Worm (Caenorhabditis elegans) whole organism, late embryonic: ENCODE measurements around the gene ZK512.4.
A peak's percentile ranks its signal among the peaks of the same experiment; 100 is the strongest.

Experiments
- C08G9.2 ChIP-seq: sonication (generic microtip); optimal IDR thresholded peaks from 2 replicates; lab custom pipeline; 2016; ENCODE audit warnings: mild to moderate bottlenecking, missing genetic modification characterization, moderate library complexity, missing compliant biosample characterization
- C38D4.7 ChIP-seq: fragments of 200-800 bp; sonication (Bioruptor generic); optimal IDR thresholded peaks from 2 replicates; lab custom pipeline; 2018; ENCODE audit warnings: mild to moderate bottlenecking, missing genetic modification characterization, moderate library complexity, missing compliant biosample characterization
- F13H6.1 ChIP-seq: sonication (generic microtip); optimal IDR thresholded peaks from 2 replicates; lab custom pipeline; 2016; ENCODE audit warnings: missing genetic modification characterization, missing compliant biosample characterization
- K02D7.2 ChIP-seq: sonication (generic microtip); optimal IDR thresholded peaks from 2 replicates; lab custom pipeline; 2017; ENCODE audit warnings: mild to moderate bottlenecking, missing genetic modification characterization, missing compliant biosample characterization
- K09A11.1 ChIP-seq: sonication (generic microtip); optimal IDR thresholded peaks from 2 replicates; lab custom pipeline; 2017; ENCODE audit warnings: antibody characterized with exemption, mild to moderate bottlenecking, missing genetic modification characterization, missing compliant biosample characterization; ENCODE audit not compliant: insufficient read depth
- ama-1 ChIP-seq: fragments of 150-350 bp; optimal IDR thresholded peaks from 2 replicates; lab custom pipeline; 2014
- ceh-18 ChIP-seq: sonication (generic microtip); optimal IDR thresholded peaks from 2 replicates; lab custom pipeline; 2016; ENCODE audit warnings: missing genetic modification characterization, missing compliant biosample characterization
- ceh-19 ChIP-seq: fragments of 200-800 bp; sonication (Bioruptor generic); optimal IDR thresholded peaks from 2 replicates; lab custom pipeline; 2018; ENCODE audit warnings: mild to moderate bottlenecking, missing genetic modification characterization, missing compliant biosample characterization
- ceh-22 ChIP-seq: sonication (generic microtip); optimal IDR thresholded peaks from 2 replicates; lab custom pipeline; 2017; ENCODE audit warnings: missing biosample characterization, missing genetic modification characterization
- ceh-24 ChIP-seq: sonication (generic microtip); optimal IDR thresholded peaks from 2 replicates; lab custom pipeline; 2016; ENCODE audit warnings: mild to moderate bottlenecking, missing genetic modification characterization, missing compliant biosample characterization
- ceh-30 ChIP-seq: fragments of 150-350 bp; optimal IDR thresholded peaks from 2 replicates; lab custom pipeline; 2014; ENCODE audit warnings: missing biosample characterization, missing genetic modification characterization
- ceh-31 ChIP-seq: sonication (generic microtip); optimal IDR thresholded peaks from 2 replicates; lab custom pipeline; 2016; ENCODE audit warnings: missing genetic modification characterization, missing compliant biosample characterization
- ceh-34 ChIP-seq: sonication (generic microtip); optimal IDR thresholded peaks from 2 replicates; lab custom pipeline; 2016; ENCODE audit warnings: mild to moderate bottlenecking, missing genetic modification characterization, missing compliant biosample characterization
- ceh-45 ChIP-seq: fragments of 200-800 bp; sonication (Bioruptor generic); IDR thresholded peaks from 2 replicates; pipeline ENCODE4 v1.3.6; 2022; ENCODE audit warnings: missing genetic modification reagents, missing genetic modification characterization, missing compliant biosample characterization
- ceh-6 ChIP-seq: fragments of 200-800 bp; sonication (Bioruptor generic); optimal IDR thresholded peaks from 2 replicates; lab custom pipeline; 2018; ENCODE audit warnings: mild to moderate bottlenecking, missing genetic modification characterization, missing compliant biosample characterization
- che-1 ChIP-seq: sonication (generic microtip); optimal IDR thresholded peaks from 2 replicates; lab custom pipeline; 2016; ENCODE audit warnings: mild to moderate bottlenecking, missing genetic modification characterization, missing compliant biosample characterization
- dmd-4 ChIP-seq: sonication (generic microtip); optimal IDR thresholded peaks from 2 replicates; lab custom pipeline; 2016; ENCODE audit warnings: borderline replicate concordance, missing genetic modification characterization, missing compliant biosample characterization
- dve-1 ChIP-seq: sonication (generic microtip); optimal IDR thresholded peaks from 2 replicates; lab custom pipeline; 2017; ENCODE audit warnings: antibody characterized with exemption, mild to moderate bottlenecking, missing genetic modification characterization, missing compliant biosample characterization
- elt-4 ChIP-seq: sonication (generic microtip); optimal IDR thresholded peaks from 2 replicates; lab custom pipeline; 2016; ENCODE audit warnings: missing genetic modification characterization, missing compliant biosample characterization
- ets-4 ChIP-seq: sonication (generic microtip); optimal IDR thresholded peaks from 2 replicates; lab custom pipeline; 2016; ENCODE audit warnings: missing genetic modification characterization, missing compliant biosample characterization
- eyg-1 ChIP-seq: sonication (generic microtip); optimal IDR thresholded peaks from 2 replicates; lab custom pipeline; 2016; ENCODE audit warnings: missing genotype, missing genetic modification characterization, missing compliant biosample characterization
- fkh-6 ChIP-seq: sonication (generic microtip); optimal IDR thresholded peaks from 2 replicates; lab custom pipeline; 2016; ENCODE audit warnings: missing genetic modification characterization, missing compliant biosample characterization
- gmeb-2 ChIP-seq: sonication (generic microtip); optimal IDR thresholded peaks from 2 replicates; lab custom pipeline; 2016; ENCODE audit warnings: missing genetic modification characterization, inconsistent platforms, missing compliant biosample characterization
- hlh-15 ChIP-seq: sonication (generic microtip); optimal IDR thresholded peaks from 2 replicates; lab custom pipeline; 2016; ENCODE audit warnings: missing genetic modification characterization, missing compliant biosample characterization
- hlh-6 ChIP-seq: sonication (generic microtip); optimal IDR thresholded peaks from 2 replicates; lab custom pipeline; 2016; ENCODE audit warnings: missing genotype, missing genetic modification characterization, missing compliant biosample characterization
- hlh-8 ChIP-seq: sonication (generic microtip); optimal IDR thresholded peaks from 2 replicates; lab custom pipeline; 2016; ENCODE audit warnings: missing genotype, missing genetic modification characterization, missing compliant biosample characterization
- lim-6 ChIP-seq: sonication (generic microtip); optimal IDR thresholded peaks from 2 replicates; lab custom pipeline; 2016; ENCODE audit warnings: missing genetic modification characterization, missing compliant biosample characterization
- lin-11 ChIP-seq: fragments of 200-800 bp; sonication (Bioruptor generic); optimal IDR thresholded peaks from 2 replicates; lab custom pipeline; 2018; ENCODE audit warnings: mild to moderate bottlenecking, missing genetic modification characterization, missing compliant biosample characterization
- madf-2 ChIP-seq: sonication (generic microtip); optimal IDR thresholded peaks from 2 replicates; lab custom pipeline; 2017; ENCODE audit warnings: missing genetic modification characterization, missing compliant biosample characterization
- mec-3 ChIP-seq: sonication (generic microtip); optimal IDR thresholded peaks from 2 replicates; lab custom pipeline; 2016; ENCODE audit warnings: borderline replicate concordance, missing genetic modification characterization, missing compliant biosample characterization
- nhr-11 ChIP-seq: fragments of 150-350 bp; optimal IDR thresholded peaks from 2 replicates; lab custom pipeline; 2014; ENCODE audit warnings: missing biosample characterization, missing genetic modification characterization
- npax-4 ChIP-seq: sonication (generic microtip); optimal IDR thresholded peaks from 2 replicates; lab custom pipeline; 2016; ENCODE audit warnings: missing genetic modification characterization, missing compliant biosample characterization
- odd-2 ChIP-seq: sonication (generic microtip); optimal IDR thresholded peaks from 2 replicates; lab custom pipeline; 2017; ENCODE audit warnings: antibody characterized with exemption, mild to moderate bottlenecking, missing genetic modification characterization, missing compliant biosample characterization
- pat-9 ChIP-seq: fragments of 200-800 bp; sonication (Bioruptor generic); optimal IDR thresholded peaks from 2 replicates; lab custom pipeline; 2018; ENCODE audit warnings: mild to moderate bottlenecking, missing genetic modification characterization, moderate library complexity, missing compliant biosample characterization
- pax-1 ChIP-seq: fragments of 150-350 bp; optimal IDR thresholded peaks from 2 replicates; lab custom pipeline; 2014; ENCODE audit warnings: missing biosample characterization, missing genetic modification characterization
- pqm-1 ChIP-seq: sonication (generic microtip); optimal IDR thresholded peaks from 2 replicates; lab custom pipeline; 2016; ENCODE audit warnings: missing genetic modification characterization, missing compliant biosample characterization
- pros-1 ChIP-seq: fragments of 150-350 bp; optimal IDR thresholded peaks from 2 replicates; lab custom pipeline; 2014; ENCODE audit warnings: missing biosample characterization, missing genetic modification reagents, missing genetic modification characterization
- ref-2 ChIP-seq: sonication (generic microtip); optimal IDR thresholded peaks from 2 replicates; lab custom pipeline; 2016; ENCODE audit warnings: missing genetic modification characterization, missing compliant biosample characterization
- rnt-1 ChIP-seq: sonication (generic microtip); optimal IDR thresholded peaks from 2 replicates; lab custom pipeline; 2016; ENCODE audit warnings: missing genetic modification characterization, missing compliant biosample characterization
- sdc-2 ChIP-seq: sonication (generic microtip); optimal IDR thresholded peaks from 2 replicates; lab custom pipeline; 2016; ENCODE audit warnings: missing genotype, missing genetic modification characterization, missing compliant biosample characterization
- sox-2 ChIP-seq: fragments of 200-800 bp; sonication (Bioruptor generic); IDR thresholded peaks from 2 replicates; pipeline ENCODE4 v1.3.6; 2022; ENCODE audit warnings: missing genetic modification reagents, missing genetic modification characterization, missing compliant biosample characterization
- sox-4 ChIP-seq: sonication (generic microtip); optimal IDR thresholded peaks from 2 replicates; lab custom pipeline; 2017; ENCODE audit warnings: mild to moderate bottlenecking, missing genetic modification characterization, inconsistent platforms, missing compliant biosample characterization
- syd-9 ChIP-seq: sonication (generic microtip); optimal IDR thresholded peaks from 2 replicates; lab custom pipeline; 2016; ENCODE audit warnings: mild to moderate bottlenecking, missing genetic modification characterization, moderate library complexity, missing compliant biosample characterization
- tbx-2 ChIP-seq: sonication (generic microtip); optimal IDR thresholded peaks from 2 replicates; lab custom pipeline; 2016; ENCODE audit warnings: missing genetic modification characterization, missing compliant biosample characterization
- ttx-3 ChIP-seq: sonication (generic microtip); optimal IDR thresholded peaks from 2 replicates; lab custom pipeline; 2016; ENCODE audit warnings: missing genetic modification reagents, missing genetic modification characterization, missing compliant biosample characterization
- unc-3 ChIP-seq, 2 experiments: fragments of 200-800 bp in 1 of 2; sonication (Bioruptor generic) in 1 of 2; sonication (generic microtip) in 1 of 2; conservative IDR thresholded peaks in 1 of 2; optimal IDR thresholded peaks in 1 of 2; 2 replicates each; pipeline versions ENCODE4 v1.3.6 to Lab custom; 2016 to 2022; ENCODE audit warnings: missing compliant biosample characterization in 2 of 2, missing genetic modification characterization in 2 of 2, missing genetic modification reagents in 1 of 2
- unc-42 ChIP-seq: sonication (generic microtip); optimal IDR thresholded peaks from 2 replicates; lab custom pipeline; 2016; ENCODE audit warnings: missing genotype, missing genetic modification characterization, missing compliant biosample characterization
- unc-55 ChIP-seq: sonication (generic microtip); optimal IDR thresholded peaks from 2 replicates; lab custom pipeline; 2017; ENCODE audit warnings: missing biosample characterization, missing genetic modification reagents, missing genetic modification characterization
- zip-5 ChIP-seq: sonication (generic microtip); optimal IDR thresholded peaks from 2 replicates; lab custom pipeline; 2016; ENCODE audit warnings: missing genetic modification characterization, missing compliant biosample characterization
- ztf-16 ChIP-seq: sonication (generic microtip); optimal IDR thresholded peaks from 2 replicates; lab custom pipeline; 2017; ENCODE audit warnings: missing genetic modification characterization, missing compliant biosample characterization

Gene ZK512.4

DNA sequence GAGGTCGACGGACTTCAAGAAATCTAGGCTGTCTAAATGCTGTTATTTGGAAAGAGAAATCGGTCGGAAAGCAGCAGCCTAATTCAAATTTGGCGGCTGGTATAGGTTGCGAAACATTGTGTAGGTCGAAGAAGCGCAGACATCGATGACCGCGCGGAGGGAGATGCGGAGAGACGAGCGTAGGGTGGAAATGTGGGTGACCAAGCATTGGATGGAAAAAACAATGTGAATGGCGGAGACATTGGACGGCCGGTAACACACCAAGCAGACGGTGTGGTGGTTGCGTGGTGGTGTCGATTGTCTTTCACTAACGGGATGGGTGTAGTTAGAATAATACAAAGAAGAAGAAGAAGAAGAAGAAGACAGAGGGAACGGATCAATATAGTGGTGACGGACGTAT is 32.7 kb upstream of the ZK512.4 start (continued):
- TF ChIP-seq ceh-30 (tag; lab: Kevin White, UChicago) (no peak), mec-3 (tag; lab: Kevin White, UChicago) (no peak), pat-9 (tag; lab: Kevin White, UChicago) (no peak), lim-6 (no peak), rnt-1 (tag; lab: Kevin White, UChicago) (no peak), lin-11 (tag; lab: Kevin White, UChicago) (no peak), sox-4 (tag; lab: Kevin White, UChicago) (no peak), hlh-15 (no peak), pqm-1 (tag; lab: Kevin White, UChicago) (no peak), unc-3 (GFP tag; conservative IDR thresholded peaks at IDR 0.05; lab: Robert Waterston, UW) (no peak), unc-3 (tag; optimal IDR thresholded peaks at IDR 0.05; lab: Kevin White, UChicago) (no peak), eyg-1 (tag; lab: Kevin White, UChicago) (no peak), ceh-19 (GFP tag; lab: Kevin White, UChicago) (no peak), ceh-24 (tag; lab: Kevin White, UChicago) (no peak), tbx-2 (peak; percentile 37), hlh-8 (tag; lab: Kevin White, UChicago) (no peak), hlh-6 (tag; lab: Kevin White, UChicago) (peak; percentile 57), unc-42 (tag; lab: Kevin White, UChicago) (peak; percentile 23), ceh-6 (GFP tag; lab: Kevin White, UChicago) (no peak), ets-4 (tag; lab: Kevin White, UChicago) (no peak), ceh-45 (GFP tag; lab: Robert Waterston, UW) (no peak), sdc-2 (tag; lab: Kevin White, UChicago) (peak; percentile 55), gmeb-2 (tag; lab: Kevin White, UChicago) (no peak), C08G9.2 (tag; lab: Kevin White, UChicago) (peak; percentile 20), che-1 (tag; lab: Kevin White, UChicago) (no peak), sox-2 (GFP tag; lab: Robert Waterston, UW) (0 out of 2 replicates have a peak, but pooled peaks have one; percentile 1), nhr-11 (tag; lab: Kevin White, UChicago) (no peak), dve-1 (no peak), odd-2 (no peak), elt-4 (tag; lab: Kevin White, UChicago) (no peak), madf-2 (tag; lab: Kevin White, UChicago) (peak; percentile 5), fkh-6 (no peak), C38D4.7 (no peak), zip-5 (no peak), npax-4 (tag; lab: Kevin White, UChicago) (no peak)

DNA sequence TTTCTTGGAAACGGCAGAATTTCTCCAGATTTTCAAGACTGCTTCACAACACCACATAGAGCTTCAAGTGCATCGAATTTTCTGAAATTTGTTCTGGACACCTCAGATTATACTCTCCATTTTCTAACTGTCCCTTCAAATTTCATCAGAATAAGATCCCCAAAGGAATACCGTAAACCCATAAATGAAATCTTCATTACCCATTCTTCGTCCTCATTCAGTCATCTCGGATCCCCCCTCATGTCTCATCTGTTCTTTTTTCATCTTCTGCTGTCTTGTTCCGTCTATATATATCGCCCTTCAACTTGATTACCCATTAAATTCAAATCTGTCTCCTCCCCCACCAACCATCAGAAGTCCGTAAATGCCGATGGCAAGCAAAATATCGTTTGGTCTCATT is 31.1 kb upstream of the ZK512.4 start:
- TF ChIP-seq ztf-16 (no peak), pqm-1 (tag; lab: Kevin White, UChicago) (no peak), F13H6.1 (tag; lab: Kevin White, UChicago) (no peak), ceh-24 (tag; lab: Kevin White, UChicago) (no peak), ref-2 (no peak), dve-1 (no peak)

DNA sequence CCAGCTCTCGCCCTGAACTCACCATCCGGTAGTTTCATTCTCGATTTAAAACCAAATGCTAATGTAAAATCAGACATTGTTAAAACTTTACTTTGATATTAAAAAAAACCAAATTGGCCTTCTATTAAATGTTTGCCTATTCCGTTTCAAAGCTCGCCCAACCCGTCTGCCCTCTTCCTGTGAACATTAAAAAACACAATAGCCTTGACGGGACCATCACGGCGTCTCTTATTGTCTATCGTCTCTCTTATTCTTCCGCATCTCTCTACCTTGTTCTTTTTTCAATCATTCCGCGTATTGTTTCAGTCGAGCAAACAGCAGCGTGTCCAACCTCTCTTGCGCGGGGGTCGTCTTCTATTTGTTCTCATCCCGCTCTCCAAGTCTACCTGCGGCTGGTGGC is 30.5 kb upstream of the ZK512.4 start, which contains the start of gene ZK512.1:
ZK512.1 (plus strand) TSS at position 301 of the 400 bp plus-strand sequence.
- TF ChIP-seq C38D4.7 (no peak), che-1 (tag; lab: Kevin White, UChicago) (no peak), ttx-3 (tag; lab: Kevin White, UChicago) (no peak), syd-9 (tag; lab: Kevin White, UChicago) (no peak), eyg-1 (tag; lab: Kevin White, UChicago) (no peak), ceh-30 (tag; lab: Kevin White, UChicago) (no peak), unc-55 (GFP tag; lab: Kevin White, UChicago) (no peak), ceh-18 (tag; lab: Kevin White, UChicago) (no peak), K02D7.2 (tag; lab: Kevin White, UChicago) (no peak), ceh-34 (tag; lab: Kevin White, UChicago) (peak; percentile 3), ceh-31 (tag; lab: Kevin White, UChicago) (no peak), ztf-16 (no peak), tbx-2 (peak; percentile 37), hlh-6 (tag; lab: Kevin White, UChicago) (no peak), sdc-2 (tag; lab: Kevin White, UChicago) (peak; percentile 0), ama-1 (lab: Kevin White, UChicago) (no peak), pax-1 (no peak), ceh-6 (GFP tag; lab: Kevin White, UChicago) (no peak), pros-1 (tag; lab: Kevin White, UChicago) (no peak), ceh-22 (no peak), K09A11.1 (no peak), dmd-4 (tag; lab: Kevin White, UChicago) (no peak)
